Worm (Caenorhabditis elegans): ENCODE measurements around the gene Y116A8A.6.

ce11 chrIV:16865487-16865886 is 36.9 kb upstream of the Y116A8A.6 start, which contains the start of gene gtsf-1:
- TF ChIP-seq mab-5 (tag; optimal IDR thresholded peaks at IDR 0.05) (peak; percentile 52), snpc-4 (tag; optimal IDR thresholded peaks at IDR 0.05) (no peak), gmeb-1 (tag; optimal IDR thresholded peaks at IDR 0.05) (peak; percentile 72), sma-9 (GFP tag; optimal IDR thresholded peaks at IDR 0.05) (peak; percentile 64), sma-9 (tag; optimal IDR thresholded peaks at IDR 0.05) (no peak), lin-13 (GFP tag; optimal IDR thresholded peaks at IDR 0.05) (peak; percentile 87)
